Fruit fly (Drosophila melanogaster) whole organism: ENCODE measurements around the gene Obp19d.

Experiments used
- Dll ChIP-seq: fragments of >200 bp; optimal IDR thresholded peaks from 2 replicates; lab custom pipeline; 2017
- pan ChIP-seq: fragments of >200 bp; optimal IDR thresholded peaks from 2 replicates; lab custom pipeline; 2017

DNA sequence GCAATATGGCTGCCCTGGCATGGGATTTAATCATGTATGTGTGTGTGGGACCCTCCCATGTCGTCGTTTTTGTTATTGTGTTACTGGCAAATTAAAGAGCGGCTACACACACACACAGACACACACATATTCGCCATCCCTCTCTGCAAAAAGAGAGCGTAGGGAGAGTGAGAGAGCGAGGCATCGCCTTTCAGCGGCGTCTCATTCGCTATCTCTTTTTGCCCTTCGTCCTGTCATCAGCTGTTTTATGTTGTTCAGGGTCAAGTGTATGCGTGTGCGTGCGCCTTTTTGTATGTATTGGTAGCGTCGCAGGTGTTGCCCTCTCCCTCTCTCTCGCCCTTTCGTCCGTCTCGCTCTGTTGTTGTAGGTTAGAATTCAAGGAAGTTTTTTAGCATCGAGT, 17.5 kb downstream of the Obp19d start:
- TF ChIP-seq pan (lab: Kevin White, UChicago) (no peak), Dll (lab: Kevin White, UChicago) (no peak)
